Worm (Caenorhabditis elegans): ENCODE results near the gene srh-4.

Gene srh-4

ce11 chrV:3987616-3988015 lies 22.7 kb upstream of the srh-4 start, which contains the start of gene nlp-28:
Gene nlp-28 (plus strand): TSS chrV:3987900.
- TF ChIP-seq egl-43 (GFP tag; IDR thresholded peaks at IDR 0.05) (no peak), nhr-6 (tag; optimal IDR thresholded peaks at IDR 0.05) (no peak), ztf-7 (tag; optimal IDR thresholded peaks at IDR 0.05) (no peak), daf-12 (tag; optimal IDR thresholded peaks at IDR 0.05) (no peak), D1046.2 (GFP tag; IDR thresholded peaks at IDR 0.05) (no peak), dpl-1 (GFP tag; optimal IDR thresholded peaks at IDR 0.05) (no peak), mxl-2 (GFP tag; conservative IDR thresholded peaks at IDR 0.05) (no peak), zfp-2 (tag; optimal IDR thresholded peaks at IDR 0.05) (no peak), saeg-2 (GFP tag; IDR thresholded peaks at IDR 0.05) (no peak), nhr-111 (GFP tag; optimal IDR thresholded peaks at IDR 0.05) (no peak), lim-7 (GFP tag; IDR thresholded peaks at IDR 0.05) (no peak), gei-8 (GFP tag; optimal IDR thresholded peaks at IDR 0.05) (no peak)

- TF ChIP-seq arid-1 (GFP tag; conservative IDR thresholded peaks at IDR 0.05) (no peak), ama-1 (optimal IDR thresholded peaks at IDR 0.05) (peak; percentile 43), nhr-28 (tag; optimal IDR thresholded peaks at IDR 0.05) (peak; percentile 9), unc-62 (GFP tag; optimal IDR thresholded peaks at IDR 0.05 in 1 of 2) (peak in 1 of 2 experiments; percentile 63), unc-62 (tag; optimal IDR thresholded peaks at IDR 0.05) (no peak), lsy-2 (tag; optimal IDR thresholded peaks at IDR 0.05) (no peak), mdl-1 (tag; optimal IDR thresholded peaks at IDR 0.05) (peak in 1 of 2 experiments; percentile 24), mep-1 (tag; optimal IDR thresholded peaks at IDR 0.05) (no peak), lir-3 (tag; optimal IDR thresholded peaks at IDR 0.05) (no peak), dmd-9 (GFP tag; IDR thresholded peaks at IDR 0.05) (no peak), hlh-30 (tag; optimal IDR thresholded peaks at IDR 0.05; ENCODE audit: insufficient read depth) (peak; percentile 32)
Measured at ce11 chrV:3989070-3989469, 21.2 kb upstream of the srh-4 start, which contains the start of gene nlp-27. Gene nlp-27 (plus strand): TSS chrV:3989378.

DNA sequence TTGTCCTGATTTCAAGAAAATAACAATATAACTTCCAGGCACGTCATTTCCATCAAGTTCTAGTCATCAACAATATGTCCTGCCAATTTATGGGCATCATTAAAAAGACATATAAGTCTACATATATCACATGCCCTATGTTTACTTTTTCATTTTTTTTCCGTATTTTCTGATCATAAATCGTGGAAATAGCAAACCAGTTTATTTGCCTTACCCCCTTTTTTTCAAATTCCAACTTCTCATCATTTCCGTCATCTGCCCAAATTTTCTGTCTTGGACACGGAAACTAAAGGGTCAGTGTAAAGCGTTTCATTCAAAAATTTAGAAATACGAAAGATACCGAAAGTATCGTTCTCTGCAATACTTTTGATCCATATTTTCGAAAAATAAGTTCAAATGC lies 17.9 kb upstream of the srh-4 start:
- no peak for TF ChIP-seq spr-1 (tag; optimal IDR thresholded peaks at IDR 0.05)
- TF ChIP-seq daf-19 (GFP tag; conservative IDR thresholded peaks at IDR 0.05), result no peak
- peak; percentile 1 for TF ChIP-seq T20F7.1 (GFP tag; optimal IDR thresholded peaks at IDR 0.05)
- TF ChIP-seq dmd-8 (GFP tag; IDR thresholded peaks at IDR 0.05), result no peak
- no peak for TF ChIP-seq aly-2 (tag; optimal IDR thresholded peaks at IDR 0.05)
- TF ChIP-seq fos-1 (tag; optimal IDR thresholded peaks at IDR 0.05), result no peak
- no peak for TF ChIP-seq nhr-10 (tag; optimal IDR thresholded peaks at IDR 0.05)
- TF ChIP-seq aha-1 (tag), result peak; percentile 63
- TF ChIP-seq dmd-6 (GFP tag; IDR thresholded peaks at IDR 0.05), result no peak

DNA sequence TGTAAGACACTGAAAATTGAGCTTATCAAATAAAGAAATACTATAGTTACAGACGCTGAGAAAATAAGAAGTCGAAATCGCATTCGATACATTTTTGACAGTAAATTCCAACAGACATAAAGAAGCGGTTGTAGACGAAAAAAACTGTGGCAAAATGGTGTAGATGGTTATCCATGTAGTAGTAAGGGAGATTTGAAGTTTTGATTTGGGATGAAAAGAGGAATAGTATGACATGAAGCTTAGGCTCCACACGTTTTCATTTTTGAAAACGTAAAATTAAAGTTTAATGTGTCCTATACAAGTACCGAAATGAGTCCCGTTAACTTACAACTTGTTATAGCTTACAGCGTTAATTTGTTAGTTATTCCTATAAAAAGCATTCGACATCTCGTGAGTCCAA lies 16.2 kb upstream of the srh-4 start, which contains the start of gene K09D9.9:
TSS of gene K09D9.9 (minus strand) at position 101 of the 400 bp plus-strand sequence.
- TF ChIP-seq nhr-28 (tag; optimal IDR thresholded peaks at IDR 0.05) (no peak), daf-12 (tag; optimal IDR thresholded peaks at IDR 0.05) (no peak), snpc-4 (tag; optimal IDR thresholded peaks at IDR 0.05) (no peak), zip-2 (tag; optimal IDR thresholded peaks at IDR 0.05) (no peak), pqm-1 (tag; optimal IDR thresholded peaks at IDR 0.05) (no peak), ztf-7 (tag; optimal IDR thresholded peaks at IDR 0.05) (no peak), hlh-30 (tag; optimal IDR thresholded peaks at IDR 0.05; ENCODE audit: insufficient read depth) (no peak), lin-38 (GFP tag; IDR thresholded peaks at IDR 0.05) (no peak), ZK546.5 (tag; optimal IDR thresholded peaks at IDR 0.05) (no peak), Y5F2A.4 (GFP tag; optimal IDR thresholded peaks at IDR 0.05) (no peak), aha-1 (tag) (no peak), ceh-20 (GFP tag; IDR thresholded peaks at IDR 0.05) (no peak), lin-15B (tag; optimal IDR thresholded peaks at IDR 0.05) (no peak)
